Fruit fly (Drosophila melanogaster): ENCODE data around the gene BBS5.

BBS5 gene

dm6 chr3R:4853504-4853903 lies 37.4 kb downstream of the BBS5 start (continued):
- TF ChIP-seq bigmax (GFP tag; optimal IDR thresholded peaks at IDR 0.05): no peak
- no peak for TF ChIP-seq Lim3 (GFP tag; IDR thresholded peaks at IDR 0.05)
- no peak for TF ChIP-seq gce (GFP tag; IDR thresholded peaks at IDR 0.05)
- TF ChIP-seq wdn (GFP tag; IDR thresholded peaks at IDR 0.05): no peak
- no peak for TF ChIP-seq Ptx1 (GFP tag; IDR thresholded peaks at IDR 0.05)
- no peak for TF ChIP-seq chm (GFP tag; IDR thresholded peaks at IDR 0.05)
- no peak for TF ChIP-seq mld (GFP tag; IDR thresholded peaks at IDR 0.05; ENCODE audit: partially characterized antibody)
- TF ChIP-seq Med (GFP tag): peak; percentile 14
- TF ChIP-seq CG18764 (GFP tag; optimal IDR thresholded peaks at IDR 0.05): no peak
- no peak for TF ChIP-seq ranshi (GFP tag; IDR thresholded peaks at IDR 0.05)
- TF ChIP-seq tx (GFP tag; optimal IDR thresholded peaks at IDR 0.05): no peak
- no peak for TF ChIP-seq Rx (GFP tag; IDR thresholded peaks at IDR 0.05)
- TF ChIP-seq Dref (GFP tag; IDR thresholded peaks at IDR 0.05): no peak
- no peak for TF ChIP-seq CG15011 (GFP tag; optimal IDR thresholded peaks at IDR 0.05)
- TF ChIP-seq CG31441 (GFP tag; IDR thresholded peaks at IDR 0.05): no peak
- TF ChIP-seq HLH4C (GFP tag; IDR thresholded peaks at IDR 0.05; ENCODE audit: partially characterized antibody): no peak

dm6 chr3R:4854216-4854615 lies 38.1 kb downstream of the BBS5 start:
- TF ChIP-seq D (optimal IDR thresholded peaks at IDR 0.05) (no peak), D (GFP tag; optimal IDR thresholded peaks at IDR 0.05) (no peak), tll (GFP tag; optimal IDR thresholded peaks at IDR 0.05) (peak in 1 of 2 experiments; percentile 98), cad (GFP tag; optimal IDR thresholded peaks at IDR 0.05) (peak; percentile 72)

DNA sequence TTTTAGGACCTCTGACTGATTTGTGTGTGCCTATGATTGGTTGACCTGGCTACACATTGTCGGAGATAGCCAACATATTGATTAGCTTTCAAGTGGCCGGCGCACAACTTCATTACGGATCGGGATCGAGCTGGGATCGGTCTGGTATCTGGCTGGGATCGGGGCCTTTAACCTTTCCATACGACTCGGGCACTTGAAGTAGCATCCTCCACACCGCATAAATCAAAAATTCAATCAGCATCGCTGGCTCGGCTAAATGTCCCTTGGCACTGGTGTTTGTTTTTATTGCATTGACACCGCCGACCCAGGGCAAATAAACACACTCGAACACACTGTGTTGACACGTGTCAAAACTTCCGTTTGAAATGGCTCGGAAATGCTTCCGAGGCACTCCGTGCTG lies 39.6 kb downstream of the BBS5 start:
- TF ChIP-seq twi (tag; optimal IDR thresholded peaks at IDR 0.05): peak; percentile 55
- TF ChIP-seq Ets65A (GFP tag): peak; percentile 82
- no peak for TF ChIP-seq CG8478 (optimal IDR thresholded peaks at IDR 0.05)
- TF ChIP-seq prd (optimal IDR thresholded peaks at IDR 0.05): no peak
- 0 out of 3 replicates have a peak, but pooled peaks have one; percentile 15 for TF ChIP-seq prd (GFP tag; IDR thresholded peaks at IDR 0.05)
- no peak for TF ChIP-seq Dip3 (GFP tag; optimal IDR thresholded peaks at IDR 0.05)
- peak; percentile 76 for TF ChIP-seq Hey (tag; optimal IDR thresholded peaks at IDR 0.05)
- no peak for TF ChIP-seq CG8281 (tag; optimal IDR thresholded peaks at IDR 0.05)
- TF ChIP-seq ftz-f1 (GFP tag; optimal IDR thresholded peaks at IDR 0.05): no peak

DNA sequence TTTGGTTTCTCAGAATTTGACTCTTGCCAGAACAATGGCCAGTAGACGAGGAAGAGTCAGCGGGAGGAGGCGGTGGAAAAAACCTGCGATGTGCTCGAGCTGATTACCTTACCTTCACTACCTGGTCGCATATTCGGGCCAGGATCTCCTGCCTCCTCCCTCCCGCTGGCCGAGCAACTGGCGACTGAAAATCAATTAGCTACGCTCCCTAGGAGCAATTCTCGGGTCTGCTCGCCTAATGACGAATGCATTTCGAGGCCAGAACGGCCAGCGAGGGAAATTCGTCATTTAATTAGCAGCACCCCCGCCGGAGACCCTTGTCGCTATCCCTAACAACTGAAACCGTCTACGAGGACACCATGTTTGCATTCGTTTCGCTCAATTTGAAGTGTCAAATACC lies 41.9 kb downstream of the BBS5 start:
- no peak for TF ChIP-seq prd (optimal IDR thresholded peaks at IDR 0.05)
- TF ChIP-seq prd (GFP tag; IDR thresholded peaks at IDR 0.05): peak; percentile 91
- peak; percentile 14 for TF ChIP-seq cad (GFP tag; optimal IDR thresholded peaks at IDR 0.05)
- peak in 1 of 2 experiments; percentile 55 for TF ChIP-seq tll (GFP tag; optimal IDR thresholded peaks at IDR 0.05)
- peak; percentile 61 for TF ChIP-seq twi (tag; optimal IDR thresholded peaks at IDR 0.05)
- TF ChIP-seq zen (tag; optimal IDR thresholded peaks at IDR 0.05): peak; percentile 98
- TF ChIP-seq ab (GFP tag; optimal IDR thresholded peaks at IDR 0.05): no peak
- TF ChIP-seq dysf (GFP tag; IDR thresholded peaks at IDR 0.05): no peak
- no peak for TF ChIP-seq CG14860 (GFP tag; IDR thresholded peaks at IDR 0.05; ENCODE audit: partially characterized antibody)
- TF ChIP-seq crol (GFP tag; IDR thresholded peaks at IDR 0.05): peak; percentile 48; the same call in 1 of the 2 replicates
- no peak for TF ChIP-seq Doc2 (GFP tag; IDR thresholded peaks at IDR 0.05)
- TF ChIP-seq gsb-n (tag; optimal IDR thresholded peaks at IDR 0.05): peak; percentile 7
- TF ChIP-seq eve (GFP tag; optimal IDR thresholded peaks at IDR 0.05): no peak
- no peak for TF ChIP-seq CG10274 (GFP tag; optimal IDR thresholded peaks at IDR 0.05)
- TF ChIP-seq ttk (GFP tag; IDR thresholded peaks at IDR 0.05): no peak
